Worm (Caenorhabditis elegans) whole organism, young adult: Measurements from ENCODE around the gene elo-8.

ENCODE experiments used
- Y53G8AR.9 ChIP-seq: fragments of 200-800 bp; sonication (Bioruptor generic); conservative IDR thresholded peaks from 2 replicates; pipeline ENCODE4 v1.3.6; 2022; ENCODE audit warnings: missing genetic modification reagents, missing genetic modification characterization, missing compliant biosample characterization
- lsy-27 ChIP-seq: sonication (generic microtip); optimal IDR thresholded peaks from 2 replicates; lab custom pipeline; 2017; ENCODE audit warnings: missing genetic modification characterization, mild to moderate bottlenecking, missing compliant biosample characterization, antibody characterized with exemption, missing genotype, borderline replicate concordance; ENCODE audit not compliant: insufficient read depth
- nhr-90 ChIP-seq: sonication (generic microtip); optimal IDR thresholded peaks from 2 replicates; lab custom pipeline; 2016; ENCODE audit warnings: missing genotype, mild to moderate bottlenecking, missing genetic modification characterization, missing compliant biosample characterization
- pha-4 ChIP-seq: fragments of 150-350 bp; sonication (generic microtip); optimal IDR thresholded peaks from 2 replicates; lab custom pipeline; 2014; ENCODE audit warnings: missing biosample characterization, missing genetic modification reagents, missing genetic modification characterization
- sdz-38 ChIP-seq: sonication (generic microtip); optimal IDR thresholded peaks from 2 replicates; lab custom pipeline; 2016; ENCODE audit warnings: missing genotype, missing genetic modification characterization, missing compliant biosample characterization
- tlf-1 ChIP-seq: fragments of 200-800 bp; sonication (Bioruptor generic); optimal IDR thresholded peaks from 2 replicates; lab custom pipeline; 2018; ENCODE audit warnings: mild to moderate bottlenecking, missing genetic modification characterization, missing compliant biosample characterization
- unc-62 ChIP-seq: fragments of 150-350 bp; optimal IDR thresholded peaks from 2 replicates; lab custom pipeline; 2014; ENCODE audit warnings: missing biosample characterization, missing genetic modification reagents, missing genetic modification characterization

- TF ChIP-seq nhr-90 (no peak), tlf-1 (GFP tag; lab: Kevin White, UChicago) (no peak), lsy-27 (tag; lab: Kevin White, UChicago) (no peak), unc-62 (no peak), Y53G8AR.9 (GFP tag; lab: Robert Waterston, UW) (no peak), sdz-38 (no peak), pha-4 (tag; lab: Kevin White, UChicago) (no peak)
These were observed 461 bp downstream of the elo-8 start for ce11 chrIII:11231408-11231807.
